Worm (Caenorhabditis elegans) whole organism, L1 larva: ENCODE data around the gene pccb-1.

Source experiments
- C34B4.2 ChIP-seq: sonication (generic microtip); optimal IDR thresholded peaks from 2 replicates; lab custom pipeline; 2017; ENCODE audit warnings: mild to moderate bottlenecking, missing genetic modification characterization, missing compliant biosample characterization
- F16B12.6 ChIP-seq: fragments of 150-350 bp; optimal IDR thresholded peaks from 2 replicates; lab custom pipeline; 2014; ENCODE audit warnings: missing biosample characterization, missing genetic modification characterization
- Y116A8C.19 ChIP-seq: sonication (generic microtip); optimal IDR thresholded peaks from 2 replicates; lab custom pipeline; 2016; ENCODE audit warnings: missing compliant biosample characterization, missing genetic modification characterization, borderline replicate concordance
- aly-2 ChIP-seq: fragments of 150-350 bp; optimal IDR thresholded peaks from 2 replicates; lab custom pipeline; 2014; ENCODE audit warnings: missing biosample characterization, missing genetic modification characterization
- ama-1 ChIP-seq: fragments of 150-350 bp; optimal IDR thresholded peaks from 2 replicates; lab custom pipeline; 2014
- ceh-82 ChIP-seq, 3 experiments: fragments of 150-350 bp in 1 of 3; sonication (generic microtip) in 2 of 3; optimal IDR thresholded peaks; 2 replicates each; lab custom pipeline; 2014 to 2017; ENCODE audit warnings: missing biosample characterization in 3 of 3, missing genetic modification characterization in 3 of 3
- ceh-88 ChIP-seq: fragments of 200-800 bp; sonication (Bioruptor generic); IDR thresholded peaks from 2 replicates; pipeline ENCODE4 v1.3.6; 2022; ENCODE audit warnings: missing genetic modification characterization, missing compliant biosample characterization
- ces-1 ChIP-seq: fragments of 150-350 bp; optimal IDR thresholded peaks from 2 replicates; lab custom pipeline; 2014; ENCODE audit warnings: missing biosample characterization, missing genetic modification reagents, missing genetic modification characterization
- dpl-1 ChIP-seq, 3 experiments: fragments of 150-350 bp in 2 of 3; sonication (generic microtip) in 1 of 3; optimal IDR thresholded peaks; 2 replicates each; lab custom pipeline; 2014 to 2017; ENCODE audit warnings: missing biosample characterization in 3 of 3, missing genetic modification characterization in 3 of 3, missing genetic modification reagents in 3 of 3
- efl-1 ChIP-seq, 4 experiments: fragments of 150-350 bp; optimal IDR thresholded peaks in 3 of 4; peaks in 1 of 4; 1 replicate in 1 of 4; 2 replicates in 3 of 4; lab custom pipeline; 2014; ENCODE audit warnings: missing biosample characterization in 2 of 4, missing genetic modification characterization in 2 of 4, missing genetic modification reagents in 2 of 4
- efl-3 ChIP-seq: fragments of 200-800 bp; sonication (Bioruptor generic); optimal IDR thresholded peaks from 2 replicates; lab custom pipeline; 2018; ENCODE audit warnings: mild to moderate bottlenecking, missing genetic modification characterization, missing compliant biosample characterization
- egl-27 ChIP-seq, 2 experiments: fragments of 150-350 bp in 1 of 2; sonication (generic microtip); optimal IDR thresholded peaks; 3 replicates each; lab custom pipeline; 2017 to 2018; ENCODE audit warnings: missing biosample characterization in 2 of 2, missing genetic modification characterization in 2 of 2, missing genetic modification reagents in 2 of 2
- ets-5 ChIP-seq: fragments of 200-800 bp; sonication (Bioruptor generic); IDR thresholded peaks from 2 replicates; pipeline ENCODE4 v1.3.6; 2022; ENCODE audit warnings: missing genetic modification characterization, missing compliant biosample characterization
- fkh-10 ChIP-seq: sonication (generic microtip); optimal IDR thresholded peaks from 2 replicates; lab custom pipeline; 2017; ENCODE audit warnings: missing biosample characterization, missing genetic modification reagents, missing genetic modification characterization
- fkh-4 ChIP-seq: sonication (generic microtip); optimal IDR thresholded peaks from 2 replicates; lab custom pipeline; 2016; ENCODE audit warnings: missing compliant biosample characterization, missing genetic modification characterization, borderline replicate concordance
- hpl-2 ChIP-seq: fragments of 150-350 bp; optimal IDR thresholded peaks from 2 replicates; lab custom pipeline; 2014; ENCODE audit warnings: missing biosample characterization, missing genetic modification reagents, missing genetic modification characterization
- isw-1 ChIP-seq: fragments of 200-800 bp; sonication (Bioruptor generic); IDR thresholded peaks from 2 replicates; pipeline ENCODE4 v1.3.6; 2022; ENCODE audit warnings: missing genetic modification characterization, missing compliant biosample characterization
- jun-1 ChIP-seq: fragments of 150-350 bp; optimal IDR thresholded peaks from 2 replicates; lab custom pipeline; 2014; ENCODE audit warnings: missing biosample characterization, missing genetic modification reagents, missing genetic modification characterization
- lin-13 ChIP-seq: fragments of 150-350 bp; optimal IDR thresholded peaks from 2 replicates; lab custom pipeline; 2014; ENCODE audit warnings: missing biosample characterization, missing genetic modification reagents, missing genetic modification characterization
- lin-14 ChIP-seq: fragments of 200-800 bp; sonication (Bioruptor generic); optimal IDR thresholded peaks from 2 replicates; lab custom pipeline; 2018; ENCODE audit warnings: mild to moderate bottlenecking, missing genetic modification characterization, moderate library complexity, missing compliant biosample characterization
- lin-15B ChIP-seq: fragments of 150-350 bp; sonication (generic microtip); optimal IDR thresholded peaks from 3 replicates; lab custom pipeline; 2014; ENCODE audit warnings: missing biosample characterization, missing genetic modification characterization
- lin-35 ChIP-seq, 2 experiments: fragments of 150-350 bp; optimal IDR thresholded peaks; 2 replicates each; lab custom pipeline; 2014; ENCODE audit warnings: missing biosample characterization in 2 of 2, missing genetic modification characterization in 2 of 2, missing genetic modification reagents in 2 of 2
- mab-9 ChIP-seq: fragments of 200-800 bp; sonication (Bioruptor generic); IDR thresholded peaks from 2 replicates; pipeline ENCODE4 v1.3.6; 2022; ENCODE audit warnings: missing genetic modification reagents, missing genetic modification characterization, missing compliant biosample characterization
- mdl-1 ChIP-seq, 2 experiments: fragments of 150-350 bp; optimal IDR thresholded peaks; 2 replicates each; lab custom pipeline; 2014 to 2017; ENCODE audit warnings: missing biosample characterization in 2 of 2, missing genetic modification characterization in 2 of 2, inconsistent platforms in 1 of 2
- nhr-19 ChIP-seq: fragments of 200-800 bp; sonication (Bioruptor generic); conservative IDR thresholded peaks from 2 replicates; pipeline ENCODE4 v1.3.6; 2022; ENCODE audit warnings: missing genetic modification characterization, missing compliant biosample characterization
- nhr-20 ChIP-seq: sonication (generic microtip); optimal IDR thresholded peaks from 2 replicates; lab custom pipeline; 2016; ENCODE audit warnings: mild to moderate bottlenecking, missing genetic modification characterization, missing compliant biosample characterization
- nhr-237 ChIP-seq: fragments of 150-350 bp; optimal IDR thresholded peaks from 2 replicates; lab custom pipeline; 2014; ENCODE audit warnings: missing biosample characterization, missing genetic modification characterization
- nhr-47 ChIP-seq: sonication (generic microtip); optimal IDR thresholded peaks from 2 replicates; lab custom pipeline; 2016; ENCODE audit warnings: mild to moderate bottlenecking, missing genetic modification characterization, moderate library complexity, missing compliant biosample characterization
- nhr-84 ChIP-seq: sonication (generic microtip); optimal IDR thresholded peaks from 2 replicates; lab custom pipeline; 2017; ENCODE audit warnings: missing biosample characterization, missing genetic modification characterization
- nhr-85 ChIP-seq: sonication (generic microtip); peaks from one replicate; lab custom pipeline; 2016; ENCODE audit warnings: missing genetic modification characterization, inconsistent platforms, missing compliant biosample characterization
- nhr-90 ChIP-seq: sonication (generic microtip); optimal IDR thresholded peaks from 2 replicates; lab custom pipeline; 2016; ENCODE audit warnings: mild to moderate bottlenecking, missing genetic modification characterization, missing compliant biosample characterization; ENCODE audit not compliant: poor library complexity
- sox-4 ChIP-seq: sonication (generic microtip); optimal IDR thresholded peaks from 2 replicates; lab custom pipeline; 2016; ENCODE audit warnings: missing genetic modification characterization, missing compliant biosample characterization
- sptf-1 ChIP-seq: fragments of 150-350 bp; optimal IDR thresholded peaks from 2 replicates; lab custom pipeline; 2014; ENCODE audit warnings: missing biosample characterization, missing genetic modification characterization
- swsn-7 ChIP-seq: sonication (generic microtip); optimal IDR thresholded peaks from 2 replicates; lab custom pipeline; 2016; ENCODE audit warnings: missing genetic modification characterization, missing compliant biosample characterization
- tbx-2 ChIP-seq: sonication (generic microtip); optimal IDR thresholded peaks from 2 replicates; lab custom pipeline; 2016; ENCODE audit warnings: missing genetic modification characterization, missing compliant biosample characterization
- tlp-1 ChIP-seq: fragments of 150-350 bp; optimal IDR thresholded peaks from 2 replicates; lab custom pipeline; 2014; ENCODE audit warnings: missing biosample characterization, missing genetic modification characterization
- unc-130 ChIP-seq: fragments of 150-350 bp; optimal IDR thresholded peaks from 2 replicates; lab custom pipeline; 2017; ENCODE audit warnings: missing biosample characterization, missing genetic modification characterization, inconsistent platforms
- unc-30 ChIP-seq: sonication (generic microtip); optimal IDR thresholded peaks from 2 replicates; lab custom pipeline; 2017; ENCODE audit warnings: missing biosample characterization, missing genetic modification characterization
- unc-62 ChIP-seq: fragments of 150-350 bp; optimal IDR thresholded peaks from 2 replicates; lab custom pipeline; 2014; ENCODE audit warnings: missing biosample characterization, missing genetic modification reagents, missing genetic modification characterization
- unc-98 ChIP-seq: fragments of 200-800 bp; sonication (Bioruptor generic); IDR thresholded peaks from 2 replicates; pipeline ENCODE4 v1.3.6; 2022; ENCODE audit warnings: missing genetic modification characterization, missing compliant biosample characterization
- zip-4 ChIP-seq: fragments of 200-800 bp; sonication (Bioruptor generic); optimal IDR thresholded peaks from 2 replicates; lab custom pipeline; 2018; ENCODE audit warnings: mild to moderate bottlenecking, missing genetic modification characterization, moderate library complexity, missing compliant biosample characterization
- ztf-11 ChIP-seq, 2 experiments: sonication (generic microtip); optimal IDR thresholded peaks; 2 replicates each; lab custom pipeline; 2016 to 2017; ENCODE audit warnings: missing genetic modification characterization in 2 of 2, missing biosample characterization in 1 of 2, missing compliant biosample characterization in 1 of 2
- ztf-4 ChIP-seq: fragments of 150-350 bp; optimal IDR thresholded peaks from 2 replicates; lab custom pipeline; 2014; ENCODE audit warnings: missing biosample characterization, missing genetic modification characterization

pccb-1 gene

DNA sequence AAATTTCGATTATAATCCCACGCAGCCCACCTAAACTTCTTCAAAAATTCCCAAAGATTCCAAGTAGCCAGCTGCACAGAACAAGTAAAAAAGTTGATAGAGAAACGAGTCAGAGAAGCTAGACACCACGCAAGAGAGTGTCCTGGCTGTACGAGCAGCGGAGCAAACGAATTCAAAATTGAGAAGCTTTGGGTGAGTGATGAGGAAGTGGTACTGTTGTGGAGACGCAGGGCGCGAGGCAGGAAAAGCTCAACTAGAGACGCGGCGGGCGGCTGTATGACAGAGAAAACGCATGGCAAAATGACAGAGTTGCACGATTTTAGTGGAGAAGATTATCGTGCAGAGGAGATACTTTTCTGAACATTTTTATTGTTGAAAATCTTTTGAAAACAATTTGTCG lies 40.1 kb upstream of the pccb-1 start (continued):
- peak; percentile 64 for TF ChIP-seq swsn-7 (tag; lab: Kevin White, UChicago)
- TF ChIP-seq sptf-1 (tag; lab: Kevin White, UChicago) = no peak
- TF ChIP-seq zip-4 (GFP tag; lab: Kevin White, UChicago) = no peak
- no peak for TF ChIP-seq C34B4.2 (tag; lab: Kevin White, UChicago)
- TF ChIP-seq nhr-20 (tag; lab: Kevin White, UChicago) = peak; percentile 20
- TF ChIP-seq sox-4 (tag; lab: Kevin White, UChicago) = no peak
- TF ChIP-seq Y116A8C.19 = no peak
- peak; percentile 47 for TF ChIP-seq nhr-19 (GFP tag; lab: Robert Waterston, UW)
- peak in 1 of 2 experiments; percentile 35 for TF ChIP-seq mdl-1 (tag; optimal IDR thresholded peaks at IDR 0.05; lab: Kevin White, UChicago)
- no peak for TF ChIP-seq ceh-88 (GFP tag; lab: Robert Waterston, UW)
- no peak for TF ChIP-seq nhr-84
- no peak for TF ChIP-seq ztf-11 (tag; optimal IDR thresholded peaks at IDR 0.05; lab: Kevin White, UChicago)
- no peak for TF ChIP-seq ama-1 (lab: Kevin White, UChicago)
- TF ChIP-seq tlp-1 (tag; lab: Kevin White, UChicago) = no peak
- TF ChIP-seq unc-98 (GFP tag; lab: Robert Waterston, UW) = no peak
- no peak for TF ChIP-seq unc-130
- TF ChIP-seq efl-3 (GFP tag; lab: Kevin White, UChicago) = no peak
- TF ChIP-seq ets-5 (GFP tag; lab: Robert Waterston, UW) = no peak
- no peak for TF ChIP-seq nhr-85 (tag; lab: Kevin White, UChicago)
- no peak for TF ChIP-seq jun-1 (tag; lab: Kevin White, UChicago)
- no peak for TF ChIP-seq mab-9 (GFP tag; lab: Robert Waterston, UW)
- TF ChIP-seq F16B12.6 (tag; lab: Kevin White, UChicago) = no peak
- TF ChIP-seq ceh-82 (tag; optimal IDR thresholded peaks at IDR 0.05; lab: Kevin White, UChicago) = peak; percentile 40 to 66 (median 50)
- no peak for TF ChIP-seq nhr-90
- TF ChIP-seq ztf-4 (tag; lab: Kevin White, UChicago) = no peak
- TF ChIP-seq lin-13 (GFP tag; lab: Kevin White, UChicago) = no peak
- no peak for TF ChIP-seq unc-30 (tag; lab: Kevin White, UChicago)
- peak; percentile 58 for TF ChIP-seq nhr-47 (tag; lab: Kevin White, UChicago)
- no peak for TF ChIP-seq isw-1
- peak in 1 of 3 experiments; percentile 6 for TF ChIP-seq dpl-1 (GFP tag; optimal IDR thresholded peaks at IDR 0.05; lab: Kevin White, UChicago)
- TF ChIP-seq nhr-237 (tag; lab: Kevin White, UChicago) = no peak
- TF ChIP-seq egl-27 (tag; optimal IDR thresholded peaks at IDR 0.05; lab: Kevin White, UChicago) = no peak
- TF ChIP-seq fkh-4 = no peak
- no peak for TF ChIP-seq unc-62 (GFP tag; lab: Kevin White, UChicago)
- TF ChIP-seq efl-1 (optimal IDR thresholded peaks at IDR 0.05; lab: Kevin White, UChicago) = peak; percentile 4 to 45
- peak in 1 of 2 experiments; percentile 40 for TF ChIP-seq efl-1 (GFP tag; optimal IDR thresholded peaks at IDR 0.05 in 1 of 2; lab: Kevin White, UChicago)
- TF ChIP-seq aly-2 (tag; lab: Kevin White, UChicago) = no peak
- TF ChIP-seq, all 84 proteins: peak for 22

DNA sequence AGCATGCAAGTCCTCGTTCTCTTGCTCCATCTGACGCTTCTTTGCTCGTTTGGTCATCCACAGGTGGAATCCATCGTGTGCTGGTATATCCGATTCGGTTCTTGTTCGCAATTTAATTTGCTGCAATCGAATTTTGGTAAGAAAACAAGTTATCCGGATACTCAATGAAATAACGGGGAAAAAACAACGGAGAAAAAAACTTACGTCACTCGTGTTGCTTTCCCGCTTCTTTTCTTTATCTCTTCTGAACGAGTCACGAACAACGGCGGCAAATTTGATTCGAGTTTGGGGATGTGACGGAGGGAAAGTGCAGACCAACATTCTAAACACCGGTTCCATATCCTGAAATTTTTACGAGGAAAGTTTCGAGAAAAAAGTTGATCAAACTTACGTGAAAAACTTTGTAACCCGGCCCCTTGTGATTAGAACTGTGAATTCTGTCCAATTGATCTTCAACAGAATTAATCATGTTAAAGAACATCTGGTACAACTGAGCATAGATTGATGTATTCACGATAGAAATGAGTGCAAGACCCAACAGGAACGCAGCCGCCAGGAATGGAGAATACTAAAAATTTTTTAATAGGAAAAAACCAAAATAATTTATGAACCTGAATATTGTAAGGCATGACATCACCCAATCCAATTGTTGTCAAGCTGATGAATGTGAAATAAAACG lies 37.9 kb upstream of the pccb-1 start:
- TF ChIP-seq tbx-2 (tag; lab: Kevin White, UChicago) (peak; percentile 25), ces-1 (GFP tag; lab: Kevin White, UChicago) (no peak), lin-14 (GFP tag; lab: Kevin White, UChicago) (peak; percentile 49), lin-15B (tag; lab: Kevin White, UChicago) (no peak), ztf-4 (tag; lab: Kevin White, UChicago) (no peak), tlp-1 (tag; lab: Kevin White, UChicago) (no peak), nhr-19 (GFP tag; lab: Robert Waterston, UW) (no peak), ama-1 (lab: Kevin White, UChicago) (no peak), hpl-2 (no peak), fkh-10 (peak; percentile 50), lin-35 (GFP tag; optimal IDR thresholded peaks at IDR 0.05; lab: Kevin White, UChicago) (no peak), zip-4 (GFP tag; lab: Kevin White, UChicago) (no peak)
